Fruit fly (Drosophila melanogaster) whole organism, pupa: ENCODE data around the gene AstC-R2.

ENCODE experiments used
- CG10348 ChIP-seq: fragments of 200-800 bp; sonication (Bioruptor generic); IDR thresholded peaks from 2 replicates; pipeline ENCODE4 v1.3.6; 2022; ENCODE audit warnings: missing biosample characterization, missing genetic modification characterization
- CG12605 ChIP-seq: fragments of 200-800 bp; sonication (Bioruptor generic); IDR thresholded peaks from 2 replicates; pipeline ENCODE4 v1.3.6; 2022; ENCODE audit warnings: missing biosample characterization, missing genetic modification characterization
- CG13204 ChIP-seq: fragments of 200-800 bp; sonication (Bioruptor generic); optimal IDR thresholded peaks from 2 replicates; lab custom pipeline; 2018; ENCODE audit warnings: missing biosample characterization, mild to moderate bottlenecking, missing genetic modification characterization, moderate library complexity
- CG14655 ChIP-seq: fragments of 200-800 bp; sonication (Bioruptor generic); optimal IDR thresholded peaks from 3 replicates; lab custom pipeline; 2017; ENCODE audit warnings: mild to moderate bottlenecking, missing biosample characterization, missing genetic modification reagents, missing genetic modification characterization
- CG15710 ChIP-seq: fragments of 200-800 bp; sonication (Bioruptor generic); optimal IDR thresholded peaks from 2 replicates; lab custom pipeline; 2018; ENCODE audit warnings: missing biosample characterization, mild to moderate bottlenecking, missing genetic modification characterization, moderate library complexity
- CG8159 ChIP-seq: fragments of 200-800 bp; sonication (Bioruptor generic); optimal IDR thresholded peaks from 3 replicates; lab custom pipeline; 2018; ENCODE audit warnings: missing biosample characterization, mild to moderate bottlenecking, missing genetic modification characterization, moderate library complexity
- D1 ChIP-seq: fragments of 200-800 bp; sonication (Bioruptor generic); optimal IDR thresholded peaks from 2 replicates; lab custom pipeline; 2018; ENCODE audit warnings: missing biosample characterization, mild to moderate bottlenecking, missing genetic modification characterization, moderate library complexity
- EcR ChIP-seq: fragments of 200-800 bp; sonication (Bioruptor generic); optimal IDR thresholded peaks from 3 replicates; lab custom pipeline; 2019; ENCODE audit warnings: missing biosample characterization, missing genetic modification characterization, mild to moderate bottlenecking, moderate library complexity, missing genetic modification reagents
- Ets98B ChIP-seq: fragments of 200-800 bp; sonication (Bioruptor generic); IDR thresholded peaks from 2 replicates; pipeline ENCODE4 v1.3.6; 2022; ENCODE audit warnings: missing biosample characterization, missing genetic modification characterization
- Pif1B ChIP-seq: fragments of 200-800 bp; sonication (Bioruptor generic); optimal IDR thresholded peaks from 3 replicates; lab custom pipeline; 2016; ENCODE audit warnings: missing biosample characterization, missing genetic modification characterization
- fd96Ca ChIP-seq: fragments of 200-800 bp; sonication (Bioruptor generic); IDR thresholded peaks from 3 replicates; pipeline ENCODE4 v1.3.6; 2022; ENCODE audit warnings: missing biosample characterization, missing genetic modification characterization
- gl ChIP-seq: fragments of 200-800 bp; sonication (Bioruptor generic); optimal IDR thresholded peaks from 2 replicates; lab custom pipeline; 2018; ENCODE audit warnings: missing biosample characterization, mild to moderate bottlenecking, missing genetic modification characterization

Gene AstC-R2

dm6 chr3L:18449691-18450090 lies 52.7 kb downstream of the AstC-R2 start:
- TF ChIP-seq EcR (GFP tag; lab: Kevin White, UChicago) (no peak), CG15710 (no peak), Pif1B (GFP tag; lab: Kevin White, UChicago) (no peak), Ets98B (GFP tag; lab: Robert Waterston, UW) (no peak), gl (no peak), fd96Ca (GFP tag; lab: Robert Waterston, UW) (no peak), CG14655 (GFP tag; lab: Kevin White, UChicago) (no peak), CG8159 (no peak), D1 (tag; lab: Kevin White, UChicago) (no peak), CG12605 (GFP tag; lab: Robert Waterston, UW) (no peak)

- TF ChIP-seq CG13204 = no peak
- TF ChIP-seq CG12605 (GFP tag; lab: Robert Waterston, UW) = peak; percentile 54; the same call in 1 of the 2 replicates
- TF ChIP-seq CG10348 (GFP tag; lab: Robert Waterston, UW) = no peak
- TF ChIP-seq D1 (tag; lab: Kevin White, UChicago) = no peak
Observed at dm6 chr3L:18439809-18440256, 62.5 kb downstream of the AstC-R2 start, which contains the start of gene skl. skl (minus strand) TSS chr3L:18439942.
